Fruit fly (Drosophila melanogaster): ENCODE data around the gene cv.

The cv gene

DNA sequence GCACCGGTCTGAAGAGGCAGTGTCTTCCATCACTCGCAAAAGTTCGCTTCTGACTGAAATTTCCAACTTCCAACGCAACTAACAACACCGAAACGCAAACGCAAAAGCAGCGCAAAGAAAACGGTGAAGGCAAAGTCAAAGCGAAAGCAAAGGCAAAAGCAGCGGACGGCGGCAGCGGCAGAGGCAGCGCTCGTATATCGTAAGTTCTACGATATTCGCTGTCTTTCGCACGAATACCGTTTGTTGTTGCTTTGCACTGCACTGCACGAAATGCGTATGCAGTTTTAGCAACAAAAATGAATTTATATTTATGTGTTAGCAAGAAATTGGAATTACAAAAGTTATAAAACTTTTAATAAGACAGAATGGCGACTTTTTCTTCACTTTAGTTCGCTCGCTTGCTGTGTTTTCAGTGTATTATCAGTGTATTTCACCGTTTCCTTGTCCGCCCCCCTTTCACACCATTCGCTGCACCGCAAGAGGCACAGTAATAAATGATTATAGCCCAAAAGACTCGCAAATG, 41.3 kb upstream of the cv start, which contains the start of gene OtopLa (continued):
- TF ChIP-seq fu2 (GFP tag; optimal IDR thresholded peaks at IDR 0.05) (peak; percentile 59), CG6683 (GFP tag; optimal IDR thresholded peaks at IDR 0.05) (peak; percentile 72), CG15011 (GFP tag; optimal IDR thresholded peaks at IDR 0.05) (peak; percentile 61), ttk (GFP tag; IDR thresholded peaks at IDR 0.05) (peak; percentile 89), Nf-YC (tag; optimal IDR thresholded peaks at IDR 0.05) (no peak), CG3726 (GFP tag; IDR thresholded peaks at IDR 0.05) (peak; percentile 69; the same call in 2 of the 3 replicates), CG15073 (GFP tag; optimal IDR thresholded peaks at IDR 0.05) (peak; percentile 1), PHDP (tag; optimal IDR thresholded peaks at IDR 0.05) (peak; percentile 86), cad (GFP tag; optimal IDR thresholded peaks at IDR 0.05) (no peak), CG13894 (tag; optimal IDR thresholded peaks at IDR 0.05) (peak; percentile 54), eyg (GFP tag; optimal IDR thresholded peaks at IDR 0.05) (peak; percentile 78), CG8089 (GFP tag; optimal IDR thresholded peaks at IDR 0.05) (peak; percentile 76), dysf (GFP tag; IDR thresholded peaks at IDR 0.05) (peak; percentile 87), ato (GFP tag; IDR thresholded peaks at IDR 0.05; ENCODE audit: partially characterized antibody) (no peak), Nf-YA (GFP tag; IDR thresholded peaks at IDR 0.05) (peak; percentile 84), sim (GFP tag; IDR thresholded peaks at IDR 0.05) (peak; percentile 67; the same call in 1 of the 2 replicates), CG17359 (tag; optimal IDR thresholded peaks at IDR 0.05) (peak; percentile 88), CG17328 (GFP tag; IDR thresholded peaks at IDR 0.05) (peak; percentile 91), CG8478 (optimal IDR thresholded peaks at IDR 0.05) (no peak), CG7372 (GFP tag; IDR thresholded peaks at IDR 0.05) (peak; percentile 69; the same call in 1 of the 2 replicates), BEAF-32 (GFP tag; optimal IDR thresholded peaks at IDR 0.05) (no peak), CG18476 (GFP tag; optimal IDR thresholded peaks at IDR 0.05) (peak; percentile 68), CG3163 (GFP tag; optimal IDR thresholded peaks at IDR 0.05) (peak; percentile 61), Abd-B (GFP tag; optimal IDR thresholded peaks at IDR 0.05) (peak; percentile 78), CG7556 (GFP tag; optimal IDR thresholded peaks at IDR 0.05) (peak; percentile 86), CG32532 (GFP tag; IDR thresholded peaks at IDR 0.05) (peak; percentile 84), CG12744 (GFP tag; optimal IDR thresholded peaks at IDR 0.05) (peak; percentile 52), nerfin-2 (GFP tag; IDR thresholded peaks at IDR 0.05; ENCODE audit: partially characterized antibody) (no peak), toy (GFP tag; IDR thresholded peaks at IDR 0.05) (peak; percentile 46; the same call in 1 of the 2 replicates), CG13775 (GFP tag; optimal IDR thresholded peaks at IDR 0.05) (peak; percentile 65), ranshi (GFP tag; IDR thresholded peaks at IDR 0.05) (peak; percentile 85), Hand (GFP tag; optimal IDR thresholded peaks at IDR 0.05) (peak; percentile 66), MESR4 (GFP tag; optimal IDR thresholded peaks at IDR 0.05) (peak; percentile 15), CG34224 (GFP tag; IDR thresholded peaks at IDR 0.05; ENCODE audit: partially characterized antibody) (no peak), eve (GFP tag; optimal IDR thresholded peaks at IDR 0.05) (no peak), Ets97D (GFP tag; optimal IDR thresholded peaks at IDR 0.05) (peak; percentile 56), Gug (GFP tag; IDR thresholded peaks at IDR 0.05) (peak; percentile 70; the same call in 3 of the 4 replicates), CG18764 (GFP tag; optimal IDR thresholded peaks at IDR 0.05) (peak; percentile 68), Scr (GFP tag; IDR thresholded peaks at IDR 0.05; ENCODE audit: partially characterized antibody) (no peak), CG1024 (GFP tag; IDR thresholded peaks at IDR 0.05) (peak; percentile 80), GATAe (GFP tag; conservative IDR thresholded peaks at IDR 0.05) (peak; percentile 41; the same call in 1 of the 2 replicates), HLH4C (GFP tag; IDR thresholded peaks at IDR 0.05; ENCODE audit: partially characterized antibody) (no peak), Max (GFP tag; optimal IDR thresholded peaks at IDR 0.05) (peak; percentile 62), jigr1 (GFP tag; IDR thresholded peaks at IDR 0.05) (0 out of 3 replicates have a peak, but pooled peaks have one; percentile 45), fd64A (GFP tag; optimal IDR thresholded peaks at IDR 0.05) (peak; percentile 72), D19A (tag; optimal IDR thresholded peaks at IDR 0.05) (peak; percentile 74), mld (GFP tag; IDR thresholded peaks at IDR 0.05; ENCODE audit: partially characterized antibody) (no peak), ewg (GFP tag; optimal IDR thresholded peaks at IDR 0.05) (peak; percentile 74), NK7.1 (GFP tag; optimal IDR thresholded peaks at IDR 0.05) (peak; percentile 74), CG7928 (GFP tag; optimal IDR thresholded peaks at IDR 0.05) (peak; percentile 26)
